Worm (Caenorhabditis elegans) whole organism, L1 larva: ENCODE data around the gene emb-5.

Experiments
- ets-5 ChIP-seq: fragments of 200-800 bp; sonication (Bioruptor generic); IDR thresholded peaks from 2 replicates; pipeline ENCODE4 v1.3.6; 2022; ENCODE audit warnings: missing genetic modification characterization, missing compliant biosample characterization
- mep-1 ChIP-seq: fragments of 150-350 bp; optimal IDR thresholded peaks from 2 replicates; lab custom pipeline; 2014; ENCODE audit warnings: missing biosample characterization, missing genetic modification characterization
- skn-1 ChIP-seq: fragments of 150-350 bp; optimal IDR thresholded peaks from 2 replicates; lab custom pipeline; 2014; ENCODE audit warnings: missing biosample characterization, missing genetic modification characterization

DNA sequence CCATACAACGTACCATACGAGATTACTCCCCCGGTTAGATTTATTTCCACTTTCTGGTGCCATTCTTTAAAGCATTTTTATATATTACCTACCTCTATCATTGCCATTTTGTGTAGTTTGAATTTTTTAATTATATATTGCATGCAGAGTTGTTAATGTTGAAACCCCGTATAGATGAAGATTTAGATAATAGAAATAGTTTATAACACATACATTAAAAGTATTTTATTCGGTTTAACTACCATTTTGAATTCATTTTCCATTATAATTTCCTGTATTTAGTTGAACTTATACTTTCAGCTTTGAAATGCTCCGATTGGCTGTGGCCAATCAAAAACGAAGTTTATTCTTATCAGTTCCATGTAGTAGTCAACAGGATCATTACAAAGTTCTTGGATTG lies 22.7 kb downstream of the emb-5 start, which contains the start of gene dnj-18:
- TF ChIP-seq skn-1 (tag; lab: Kevin White, UChicago) (no peak), mep-1 (tag; lab: Kevin White, UChicago) (no peak), ets-5 (GFP tag; lab: Robert Waterston, UW) (no peak)
